Worm (Caenorhabditis elegans) whole organism, L4 larva: ENCODE measurements around the gene gna-1.

Experiments
- D1046.2 ChIP-seq: fragments of 200-800 bp; sonication (Bioruptor generic); IDR thresholded peaks from 2 replicates; pipeline ENCODE4 v1.3.6; 2022; ENCODE audit warnings: missing genetic modification characterization, missing compliant biosample characterization
- F26F4.8 ChIP-seq: fragments of 200-800 bp; sonication (Bioruptor generic); conservative IDR thresholded peaks from 2 replicates; pipeline ENCODE4 v1.3.6; 2022; ENCODE audit warnings: missing genetic modification characterization, missing compliant biosample characterization
- F44E2.7 ChIP-seq: fragments of 200-800 bp; sonication (Bioruptor generic); IDR thresholded peaks from 2 replicates; pipeline ENCODE4 v2.1.2; 2022; ENCODE audit warnings: missing genetic modification characterization, missing compliant biosample characterization
- Y48G9A.11 ChIP-seq: fragments of 200-800 bp; sonication (Bioruptor generic); IDR thresholded peaks from 2 replicates; pipeline ENCODE4 v1.3.6; 2022; ENCODE audit warnings: missing genetic modification reagents, missing genetic modification characterization, missing compliant biosample characterization
- aha-1 ChIP-seq: fragments of 150-350 bp; peaks from one replicate; lab custom pipeline; 2014; ENCODE audit warnings: missing biosample characterization, missing genetic modification characterization
- arid-1 ChIP-seq: fragments of 200-800 bp; sonication (Bioruptor generic); conservative IDR thresholded peaks from 2 replicates; pipeline ENCODE4 v1.3.6; 2022; ENCODE audit warnings: missing genetic modification reagents, missing genetic modification characterization, missing compliant biosample characterization
- ceh-28 ChIP-seq: fragments of 150-350 bp; optimal IDR thresholded peaks from 2 replicates; lab custom pipeline; 2014; ENCODE audit warnings: missing biosample characterization, missing genetic modification reagents, missing genetic modification characterization
- ceh-44 ChIP-seq: fragments of 200-800 bp; sonication (Bioruptor generic); IDR thresholded peaks from 2 replicates; pipeline ENCODE4 v1.3.6; 2022; ENCODE audit warnings: missing genetic modification reagents, missing genetic modification characterization, missing compliant biosample characterization
- ces-1 ChIP-seq: fragments of 150-350 bp; sonication (generic microtip); optimal IDR thresholded peaks from 4 replicates; lab custom pipeline; 2014; ENCODE audit warnings: missing biosample characterization, missing genetic modification reagents, missing genetic modification characterization
- cey-2 ChIP-seq: sonication (generic microtip); optimal IDR thresholded peaks from 3 replicates; lab custom pipeline; 2017; ENCODE audit warnings: missing genetic modification characterization, mild to moderate bottlenecking, missing compliant biosample characterization, antibody characterized with exemption, borderline replicate concordance; ENCODE audit not compliant: insufficient read depth
- ctbp-1 ChIP-seq: fragments of 200-800 bp; sonication (Bioruptor generic); IDR thresholded peaks from 2 replicates; pipeline ENCODE4 v1.3.6; 2022; ENCODE audit warnings: missing genetic modification reagents, missing genetic modification characterization, missing compliant biosample characterization
- daf-12 ChIP-seq: fragments of 150-350 bp; optimal IDR thresholded peaks from 2 replicates; lab custom pipeline; 2014; ENCODE audit warnings: missing biosample characterization, missing genetic modification reagents, missing genetic modification characterization
- daf-16 ChIP-seq, 3 experiments: sonication (generic microtip); optimal IDR thresholded peaks; 2 replicates each; lab custom pipeline; 2016 to 2017; ENCODE audit warnings: missing genetic modification characterization in 3 of 3, missing genetic modification reagents in 3 of 3, mild to moderate bottlenecking in 2 of 3, missing compliant biosample characterization in 2 of 3, missing biosample characterization in 1 of 3, moderate library complexity in 1 of 3
- daf-8 ChIP-seq: fragments of 200-800 bp; sonication (Bioruptor generic); IDR thresholded peaks from 2 replicates; pipeline ENCODE4 v1.3.6; 2022; ENCODE audit warnings: missing genetic modification characterization, missing compliant biosample characterization
- dmd-9 ChIP-seq: fragments of 200-800 bp; sonication (Bioruptor generic); IDR thresholded peaks from 2 replicates; pipeline ENCODE4 v1.3.6; 2022; ENCODE audit warnings: missing genetic modification reagents, missing genetic modification characterization, missing compliant biosample characterization
- dpl-1 ChIP-seq: fragments of 150-350 bp; optimal IDR thresholded peaks from 2 replicates; lab custom pipeline; 2014; ENCODE audit warnings: missing biosample characterization, missing genetic modification reagents, missing genetic modification characterization
- dve-1 ChIP-seq: sonication (generic microtip); optimal IDR thresholded peaks from 2 replicates; lab custom pipeline; 2017; ENCODE audit warnings: antibody characterized with exemption, mild to moderate bottlenecking, missing genetic modification characterization, missing compliant biosample characterization; ENCODE audit not compliant: insufficient read depth
- egl-27 ChIP-seq: sonication (generic microtip); optimal IDR thresholded peaks from 3 replicates; lab custom pipeline; 2017; ENCODE audit warnings: missing biosample characterization, missing genetic modification reagents, missing genetic modification characterization
- egl-43 ChIP-seq: fragments of 200-800 bp; sonication (Bioruptor generic); IDR thresholded peaks from 2 replicates; pipeline ENCODE4 v1.3.6; 2022; ENCODE audit warnings: missing genetic modification reagents, missing genetic modification characterization, missing compliant biosample characterization
- fkh-10 ChIP-seq: fragments of 150-350 bp; optimal IDR thresholded peaks from 2 replicates; lab custom pipeline; 2014; ENCODE audit warnings: missing biosample characterization, missing genetic modification reagents, missing genetic modification characterization
- fos-1 ChIP-seq: fragments of 150-350 bp; optimal IDR thresholded peaks from 2 replicates; lab custom pipeline; 2014; ENCODE audit warnings: missing biosample characterization, missing genetic modification characterization
- hif-1 ChIP-seq, 2 experiments: sonication (generic microtip); optimal IDR thresholded peaks; 2 replicates each; lab custom pipeline; 2016 to 2017; ENCODE audit warnings: missing compliant biosample characterization in 2 of 2, missing genetic modification characterization in 2 of 2, missing genetic modification reagents in 2 of 2, missing genotype in 2 of 2, mild to moderate bottlenecking in 1 of 2
- hlh-11 ChIP-seq: fragments of 200-800 bp; sonication (Bioruptor generic); optimal IDR thresholded peaks from 2 replicates; lab custom pipeline; 2018; ENCODE audit warnings: mild to moderate bottlenecking, missing genetic modification characterization, missing compliant biosample characterization
- hmg-1.1 ChIP-seq: fragments of 200-800 bp; sonication (Bioruptor generic); IDR thresholded peaks from 2 replicates; pipeline ENCODE4 v1.3.6; 2022; ENCODE audit warnings: missing genetic modification reagents, missing genetic modification characterization, missing compliant biosample characterization
- jun-1 ChIP-seq: fragments of 150-350 bp; optimal IDR thresholded peaks from 2 replicates; lab custom pipeline; 2014; ENCODE audit warnings: missing biosample characterization, missing genetic modification reagents, missing genetic modification characterization
- lim-7 ChIP-seq: fragments of 200-800 bp; sonication (Bioruptor generic); IDR thresholded peaks from 2 replicates; pipeline ENCODE4 v1.3.6; 2022; ENCODE audit warnings: missing genetic modification characterization, missing compliant biosample characterization
- lin-13 ChIP-seq: fragments of 150-350 bp; optimal IDR thresholded peaks from 2 replicates; lab custom pipeline; 2014; ENCODE audit warnings: missing biosample characterization, missing genetic modification reagents, missing genetic modification characterization
- lin-15B ChIP-seq: fragments of 150-350 bp; sonication (generic microtip); optimal IDR thresholded peaks from 3 replicates; lab custom pipeline; 2014; ENCODE audit warnings: missing biosample characterization, missing genetic modification characterization
- lin-38 ChIP-seq: fragments of 200-800 bp; sonication (Bioruptor generic); IDR thresholded peaks from 2 replicates; pipeline ENCODE4 v1.3.6; 2022; ENCODE audit warnings: missing genetic modification reagents, missing genetic modification characterization, missing compliant biosample characterization
- lin-39 ChIP-seq: fragments of 150-350 bp; optimal IDR thresholded peaks from 2 replicates; lab custom pipeline; 2014; ENCODE audit warnings: missing biosample characterization, missing genetic modification reagents, missing genetic modification characterization
- madf-9 ChIP-seq: fragments of 200-800 bp; sonication (Bioruptor generic); conservative IDR thresholded peaks from 2 replicates; pipeline ENCODE4 v1.3.6; 2022; ENCODE audit warnings: missing genetic modification reagents, missing genetic modification characterization, missing compliant biosample characterization
- mdt-29 ChIP-seq: fragments of 200-800 bp; sonication (Bioruptor generic); IDR thresholded peaks from 2 replicates; pipeline ENCODE4 v1.3.6; 2022; ENCODE audit warnings: missing genetic modification reagents, missing genetic modification characterization, missing compliant biosample characterization
- mxl-2 ChIP-seq: fragments of 200-800 bp; sonication (Bioruptor generic); conservative IDR thresholded peaks from 2 replicates; pipeline ENCODE4 v1.3.6; 2022; ENCODE audit warnings: missing genetic modification reagents, missing genetic modification characterization, missing compliant biosample characterization
- mxl-3 ChIP-seq: fragments of 200-800 bp; sonication (Bioruptor generic); optimal IDR thresholded peaks from 2 replicates; lab custom pipeline; 2018; ENCODE audit warnings: mild to moderate bottlenecking, missing genetic modification characterization, missing compliant biosample characterization
- nhr-10 ChIP-seq: fragments of 150-350 bp; optimal IDR thresholded peaks from 2 replicates; lab custom pipeline; 2014; ENCODE audit warnings: missing biosample characterization, missing genetic modification characterization
- nhr-41 ChIP-seq: fragments of 200-800 bp; sonication (Bioruptor generic); IDR thresholded peaks from 2 replicates; pipeline ENCODE4 v1.3.6; 2022; ENCODE audit warnings: missing genetic modification reagents, missing genetic modification characterization, missing compliant biosample characterization
- nhr-76 ChIP-seq: fragments of 150-350 bp; optimal IDR thresholded peaks from 2 replicates; lab custom pipeline; 2014; ENCODE audit warnings: missing biosample characterization, missing genetic modification characterization
- nhr-77 ChIP-seq: fragments of 150-350 bp; optimal IDR thresholded peaks from 2 replicates; lab custom pipeline; 2014; ENCODE audit warnings: missing biosample characterization, missing genetic modification characterization
- pha-4 ChIP-seq, 2 experiments: fragments of 150-350 bp in 1 of 2; fragments of 200-800 bp in 1 of 2; sonication (Bioruptor generic) in 1 of 2; IDR thresholded peaks in 1 of 2; optimal IDR thresholded peaks in 1 of 2; 2 replicates each; pipeline versions ENCODE4 v1.3.6 to Lab custom; 2014 to 2022; ENCODE audit warnings: missing genetic modification characterization in 2 of 2, missing genetic modification reagents in 2 of 2, missing biosample characterization in 1 of 2, missing compliant biosample characterization in 1 of 2
- php-3 ChIP-seq: fragments of 200-800 bp; sonication (Bioruptor generic); IDR thresholded peaks from 2 replicates; pipeline ENCODE4 v1.3.6; 2022; ENCODE audit warnings: missing genetic modification reagents, missing genetic modification characterization, missing compliant biosample characterization
- pqm-1 ChIP-seq: sonication (generic microtip); optimal IDR thresholded peaks from 2 replicates; lab custom pipeline; 2017; ENCODE audit warnings: missing biosample characterization, missing genetic modification characterization
- saeg-2 ChIP-seq: fragments of 200-800 bp; sonication (Bioruptor generic); IDR thresholded peaks from 2 replicates; pipeline ENCODE4 v1.3.6; 2022; ENCODE audit warnings: missing genetic modification reagents, missing genetic modification characterization, missing compliant biosample characterization
- set-16 ChIP-seq: fragments of 200-800 bp; sonication (Bioruptor generic); IDR thresholded peaks from 2 replicates; pipeline ENCODE4 v1.3.6; 2022; ENCODE audit warnings: missing genetic modification reagents, missing genetic modification characterization, missing compliant biosample characterization
- skn-1 ChIP-seq: fragments of 150-350 bp; optimal IDR thresholded peaks from 2 replicates; lab custom pipeline; 2014; ENCODE audit warnings: missing biosample characterization, missing genetic modification characterization
- unc-130 ChIP-seq: sonication (generic microtip); optimal IDR thresholded peaks from 2 replicates; lab custom pipeline; 2016; ENCODE audit warnings: missing genetic modification reagents, missing genetic modification characterization, missing compliant biosample characterization
- unc-39 ChIP-seq: sonication (generic microtip); optimal IDR thresholded peaks from 2 replicates; lab custom pipeline; 2017; ENCODE audit warnings: missing biosample characterization, missing genetic modification characterization
- unc-62 ChIP-seq, 3 experiments: fragments of 150-350 bp in 1 of 3; sonication (generic microtip); optimal IDR thresholded peaks in 2 of 3; peaks in 1 of 3; 1 replicate in 1 of 3; 2 replicates in 2 of 3; lab custom pipeline; 2014 to 2017; ENCODE audit warnings: missing biosample characterization in 3 of 3, missing genetic modification characterization in 3 of 3, missing genetic modification reagents in 3 of 3, missing genotype in 1 of 3
- zfp-3 ChIP-seq: fragments of 200-800 bp; sonication (Bioruptor generic); conservative IDR thresholded peaks from 2 replicates; pipeline ENCODE4 v1.3.6; 2022; ENCODE audit warnings: missing genetic modification reagents, missing genetic modification characterization, missing compliant biosample characterization
- zip-11 ChIP-seq: fragments of 200-800 bp; sonication (Bioruptor generic); IDR thresholded peaks from 2 replicates; pipeline ENCODE4 v1.3.6; 2022; ENCODE audit warnings: missing genetic modification characterization, missing compliant biosample characterization
- ztf-11 ChIP-seq: fragments of 150-350 bp; optimal IDR thresholded peaks from 2 replicates; lab custom pipeline; 2014; ENCODE audit warnings: missing biosample characterization, missing genetic modification characterization

gna-1 gene

DNA sequence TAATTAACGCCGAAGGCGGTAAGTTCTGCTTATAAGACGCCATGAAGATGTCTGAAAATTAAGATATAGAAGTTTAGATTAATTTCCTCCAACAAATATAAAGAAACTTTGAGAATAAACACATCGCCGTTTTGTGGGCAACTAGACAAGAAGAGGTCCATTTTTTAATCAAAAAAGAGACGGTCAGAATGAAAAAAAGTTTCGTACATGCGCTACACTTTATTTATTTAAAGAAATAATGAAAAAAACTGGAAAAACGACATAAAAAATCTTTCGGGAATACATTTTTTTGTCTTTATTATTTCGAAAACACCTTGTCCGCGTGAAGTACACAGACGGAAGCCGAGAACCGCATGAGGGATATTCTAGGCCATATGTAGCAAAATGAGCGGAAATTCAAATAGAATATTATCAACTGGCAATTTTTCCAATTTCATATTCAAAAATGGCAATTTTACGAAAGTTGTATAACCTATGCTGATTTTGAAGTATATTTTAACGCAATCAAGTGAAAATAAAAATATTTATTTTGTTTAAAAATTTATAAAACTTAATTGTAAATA lies 35.9 kb upstream of the gna-1 start, which contains the start of gene sluh-7 (continued):
- TF ChIP-seq lin-38 (peak; percentile 78), lin-39 (tag; lab: Kevin White, UChicago) (no peak), D1046.2 (GFP tag; lab: Robert Waterston, UW) (no peak), daf-16 (GFP tag; optimal IDR thresholded peaks at IDR 0.05; lab: Kevin White, UChicago) (no peak), daf-16 (tag; optimal IDR thresholded peaks at IDR 0.05; lab: Kevin White, UChicago) (peak; percentile 52), ctbp-1 (no peak), cey-2 (no peak), jun-1 (tag; lab: Kevin White, UChicago) (no peak), pha-4 (GFP tag; IDR thresholded peaks at IDR 0.05; lab: Robert Waterston, UW) (no peak), pha-4 (tag; optimal IDR thresholded peaks at IDR 0.05; lab: Kevin White, UChicago) (no peak), php-3 (GFP tag; lab: Robert Waterston, UW) (no peak), nhr-41 (GFP tag; lab: Robert Waterston, UW) (no peak), nhr-76 (no peak), dpl-1 (GFP tag; lab: Kevin White, UChicago) (peak; percentile 94), hif-1 (tag; optimal IDR thresholded peaks at IDR 0.05; lab: Kevin White, UChicago) (peak in 1 of 2 experiments; percentile 88), set-16 (GFP tag; lab: Robert Waterston, UW) (no peak), nhr-10 (tag; lab: Kevin White, UChicago) (no peak), dmd-9 (GFP tag; lab: Robert Waterston, UW) (peak; percentile 82), hlh-11 (peak; percentile 42), mdt-29 (GFP tag; lab: Robert Waterston, UW) (no peak), hmg-1.1 (GFP tag; lab: Robert Waterston, UW) (0 out of 2 replicates have a peak, but pooled peaks have one; percentile 12), fkh-10 (GFP tag; lab: Kevin White, UChicago) (no peak), Y48G9A.11 (GFP tag; lab: Robert Waterston, UW) (no peak), nhr-77 (tag; lab: Kevin White, UChicago) (no peak), ztf-11 (tag; lab: Kevin White, UChicago) (no peak), daf-8 (GFP tag; lab: Robert Waterston, UW) (no peak), dve-1 (tag; lab: Kevin White, UChicago) (peak; percentile 74), fos-1 (tag; lab: Kevin White, UChicago) (no peak), zip-11 (GFP tag; lab: Robert Waterston, UW) (no peak), madf-9 (GFP tag; lab: Robert Waterston, UW) (peak; percentile 75), unc-130 (GFP tag; lab: Kevin White, UChicago) (peak; percentile 95), zfp-3 (GFP tag; lab: Robert Waterston, UW) (no peak), F26F4.8 (GFP tag; lab: Robert Waterston, UW) (no peak), aha-1 (peak; percentile 79), arid-1 (GFP tag; lab: Robert Waterston, UW) (no peak), ceh-44 (GFP tag; lab: Robert Waterston, UW) (no peak), lin-13 (GFP tag; lab: Kevin White, UChicago) (peak; percentile 27), egl-27 (tag; lab: Kevin White, UChicago) (no peak), unc-62 (GFP tag; optimal IDR thresholded peaks at IDR 0.05 in 1 of 2; lab: Kevin White, UChicago) (no peak), unc-62 (tag; optimal IDR thresholded peaks at IDR 0.05; lab: Kevin White, UChicago) (no peak), saeg-2 (no peak), unc-39 (tag; lab: Kevin White, UChicago) (no peak), F44E2.7 (GFP tag; lab: Robert Waterston, UW) (no peak), skn-1 (tag; lab: Kevin White, UChicago) (no peak), ces-1 (GFP tag; lab: Kevin White, UChicago) (no peak), daf-12 (no peak), pqm-1 (tag; lab: Kevin White, UChicago) (no peak), lin-15B (tag; lab: Kevin White, UChicago) (peak; percentile 3), mxl-3 (GFP tag; lab: Kevin White, UChicago) (no peak), lim-7 (GFP tag; lab: Robert Waterston, UW) (no peak), egl-43 (GFP tag; lab: Robert Waterston, UW) (no peak), mxl-2 (no peak), ceh-28 (tag; lab: Kevin White, UChicago) (no peak)
